Worm (Caenorhabditis elegans): ENCODE measurements around the gene spr-1.

DNA sequence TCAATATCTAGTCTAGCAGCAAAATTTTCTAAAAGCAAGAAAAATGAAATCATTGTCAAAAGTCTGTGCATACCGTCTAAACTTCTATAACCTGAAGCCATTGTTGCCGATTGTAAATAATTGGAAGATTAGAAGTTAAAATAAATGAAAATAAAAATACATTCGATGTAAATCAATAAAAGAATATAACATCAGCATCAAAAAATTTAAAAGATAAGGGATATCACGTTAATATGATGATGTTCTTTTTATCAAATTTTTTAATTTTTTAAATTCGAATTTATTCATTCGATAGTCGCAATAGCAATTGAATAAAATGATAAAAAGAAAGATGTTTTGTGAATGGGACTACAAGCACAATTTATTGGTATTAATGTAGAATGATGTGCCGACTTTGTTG is 44.0 kb downstream of the spr-1 start, which contains the start of gene C09H5.7:
- TF ChIP-seq him-1 (tag; optimal IDR thresholded peaks at IDR 0.05) = no peak
- no peak for TF ChIP-seq W03F9.2 (tag; optimal IDR thresholded peaks at IDR 0.05)
- TF ChIP-seq dao-5 (tag; optimal IDR thresholded peaks at IDR 0.05) = no peak

Data from whole organism, L4/young adult.